Worm (Caenorhabditis elegans): ENCODE data around the gene sec-31.

sec-31 gene

ce11 chrIV:11353946-11354458, 17.6 kb downstream of the sec-31 start, which contains the start of gene T01G1.2:
T01G1.2 (plus strand) TSS chrIV:11354408.
- TF ChIP-seq nhr-6 (tag; optimal IDR thresholded peaks at IDR 0.05) (no peak), aly-2 (tag; optimal IDR thresholded peaks at IDR 0.05) (no peak), Y55F3AM.14 (GFP tag; optimal IDR thresholded peaks at IDR 0.05) (no peak), nhr-11 (tag; optimal IDR thresholded peaks at IDR 0.05) (no peak), ceh-82 (tag; optimal IDR thresholded peaks at IDR 0.05) (no peak), lin-13 (GFP tag; optimal IDR thresholded peaks at IDR 0.05) (no peak), lin-39 (tag; optimal IDR thresholded peaks at IDR 0.05) (no peak), ceh-16 (tag; optimal IDR thresholded peaks at IDR 0.05) (no peak), nhr-237 (tag; optimal IDR thresholded peaks at IDR 0.05) (no peak), ZK546.5 (tag; optimal IDR thresholded peaks at IDR 0.05) (no peak), C34F6.9 (tag; optimal IDR thresholded peaks at IDR 0.05) (peak; percentile 60), nhr-21 (tag; optimal IDR thresholded peaks at IDR 0.05) (no peak), fos-1 (tag; optimal IDR thresholded peaks at IDR 0.05) (no peak), alr-1 (tag; optimal IDR thresholded peaks at IDR 0.05) (no peak), sma-9 (GFP tag; optimal IDR thresholded peaks at IDR 0.05) (peak; percentile 24), sma-9 (tag; optimal IDR thresholded peaks at IDR 0.05) (no peak), unc-62 (GFP tag; optimal IDR thresholded peaks at IDR 0.05) (no peak), nhr-23 (tag; optimal IDR thresholded peaks at IDR 0.05) (no peak), ztf-4 (tag; optimal IDR thresholded peaks at IDR 0.05) (peak; percentile 60), unc-39 (tag; optimal IDR thresholded peaks at IDR 0.05) (no peak), sma-3 (GFP tag; optimal IDR thresholded peaks at IDR 0.05) (no peak), mdl-1 (tag; optimal IDR thresholded peaks at IDR 0.05) (peak; percentile 37 to 39), egl-27 (tag; optimal IDR thresholded peaks at IDR 0.05) (no peak), lsy-2 (tag; optimal IDR thresholded peaks at IDR 0.05) (peak in 1 of 2 experiments; percentile 60), nhr-77 (tag; optimal IDR thresholded peaks at IDR 0.05) (no peak), skn-1 (tag; optimal IDR thresholded peaks at IDR 0.05) (no peak), F13H6.1 (tag; optimal IDR thresholded peaks at IDR 0.05) (peak; percentile 33), nhr-129 (tag; optimal IDR thresholded peaks at IDR 0.05) (peak; percentile 76), crh-2 (tag; optimal IDR thresholded peaks at IDR 0.05) (peak; percentile 32), zag-1 (tag; optimal IDR thresholded peaks at IDR 0.05) (no peak), gmeb-1 (tag; optimal IDR thresholded peaks at IDR 0.05) (no peak), dmd-4 (tag; optimal IDR thresholded peaks at IDR 0.05) (no peak), ama-1 (optimal IDR thresholded peaks at IDR 0.05) (no peak), snpc-4 (tag; optimal IDR thresholded peaks at IDR 0.05) (no peak), R02D3.7 (tag; optimal IDR thresholded peaks at IDR 0.05) (no peak), nhr-12 (tag; optimal IDR thresholded peaks at IDR 0.05) (no peak), lin-11 (tag; optimal IDR thresholded peaks at IDR 0.05) (no peak), ztf-1 (GFP tag; conservative IDR thresholded peaks at IDR 0.05) (no peak), elt-1 (tag; optimal IDR thresholded peaks at IDR 0.05) (no peak), unc-55 (GFP tag; optimal IDR thresholded peaks at IDR 0.05) (peak; percentile 11), mab-5 (tag; optimal IDR thresholded peaks at IDR 0.05) (no peak), sem-4 (tag; optimal IDR thresholded peaks at IDR 0.05) (peak; percentile 68), elt-3 (tag; optimal IDR thresholded peaks at IDR 0.05) (no peak), mbf-1 (tag; optimal IDR thresholded peaks at IDR 0.05) (no peak), nhr-25 (tag; optimal IDR thresholded peaks at IDR 0.05) (no peak)

- TF ChIP-seq nhr-23 (tag; optimal IDR thresholded peaks at IDR 0.05) (no peak), nhr-129 (tag; optimal IDR thresholded peaks at IDR 0.05) (peak; percentile 12), F13H6.1 (tag; optimal IDR thresholded peaks at IDR 0.05) (peak; percentile 8), nhr-237 (tag; optimal IDR thresholded peaks at IDR 0.05) (no peak)
Measured at ce11 chrIV:11352768-11353167, 18.8 kb downstream of the sec-31 start.

Data from whole organism, L2 larva.